Fruit fly (Drosophila melanogaster): ENCODE results near the gene Nrg.

Nrg gene

dm6 chrX:8517121-8518024 lies at the start of gene Nrg (continued):
- TF ChIP-seq CG17385 (GFP tag; optimal IDR thresholded peaks at IDR 0.05) (peak; percentile 13), CG1792 (GFP tag; optimal IDR thresholded peaks at IDR 0.05) (no peak), CG30020 (tag; optimal IDR thresholded peaks at IDR 0.05) (peak; percentile 31), lab (GFP tag; optimal IDR thresholded peaks at IDR 0.05) (peak; percentile 67), grau (tag; optimal IDR thresholded peaks at IDR 0.05) (peak; percentile 47), rib (GFP tag; IDR thresholded peaks at IDR 0.05) (no peak), stwl (tag; optimal IDR thresholded peaks at IDR 0.05) (peak; percentile 88), CG31365 (tag; optimal IDR thresholded peaks at IDR 0.05) (no peak), CG11247 (GFP tag; IDR thresholded peaks at IDR 0.05) (no peak), tio (GFP tag; optimal IDR thresholded peaks at IDR 0.05) (no peak), PHDP (tag; optimal IDR thresholded peaks at IDR 0.05) (peak; percentile 9), CG34422 (GFP tag; IDR thresholded peaks at IDR 0.05) (peak; percentile 73; the same call in 2 of the 3 replicates), tgo (GFP tag; IDR thresholded peaks at IDR 0.05) (no peak), ERR (GFP tag; optimal IDR thresholded peaks at IDR 0.05) (no peak), CG18262 (tag; optimal IDR thresholded peaks at IDR 0.05) (no peak), CG15269 (tag; optimal IDR thresholded peaks at IDR 0.05) (peak; percentile 41), mam (GFP tag; optimal IDR thresholded peaks at IDR 0.05) (no peak), Asciz (GFP tag; optimal IDR thresholded peaks at IDR 0.05) (no peak), CG32772 (GFP tag; IDR thresholded peaks at IDR 0.05) (no peak), twi (tag; optimal IDR thresholded peaks at IDR 0.05) (no peak), CG17186 (GFP tag; optimal IDR thresholded peaks at IDR 0.05) (peak; percentile 73), CG16813 (GFP tag; IDR thresholded peaks at IDR 0.05; ENCODE audit: partially characterized antibody) (peak; percentile 99), Aef1 (GFP tag; IDR thresholded peaks at IDR 0.05) (no peak), CG18476 (GFP tag; optimal IDR thresholded peaks at IDR 0.05) (no peak), C15 (GFP tag; IDR thresholded peaks at IDR 0.05) (no peak), CG10267 (tag; optimal IDR thresholded peaks at IDR 0.05) (peak; percentile 78), lbe (GFP tag; optimal IDR thresholded peaks at IDR 0.05) (peak; percentile 37), pros (GFP tag; optimal IDR thresholded peaks at IDR 0.05) (no peak), Drgx (GFP tag; IDR thresholded peaks at IDR 0.05) (no peak), da (GFP tag; optimal IDR thresholded peaks at IDR 0.05) (no peak), Rfx (GFP tag; IDR thresholded peaks at IDR 0.05) (peak; percentile 50; the same call in 1 of the 2 replicates), CG7928 (GFP tag; optimal IDR thresholded peaks at IDR 0.05) (peak; percentile 87), CG33557 (GFP tag; optimal IDR thresholded peaks at IDR 0.05) (no peak), Blimp-1 (GFP tag; optimal IDR thresholded peaks at IDR 0.05) (no peak), CG2875 (GFP tag; optimal IDR thresholded peaks at IDR 0.05) (peak; percentile 36), gem (tag; optimal IDR thresholded peaks at IDR 0.05) (no peak), abd-A (tag; optimal IDR thresholded peaks at IDR 0.05) (peak; percentile 84), CoRest (tag; optimal IDR thresholded peaks at IDR 0.05) (peak; percentile 34), Ssrp (tag; optimal IDR thresholded peaks at IDR 0.05) (no peak), ap (GFP tag; IDR thresholded peaks at IDR 0.05) (no peak), CG12104 (GFP tag; optimal IDR thresholded peaks at IDR 0.05) (no peak), aop (GFP tag; IDR thresholded peaks at IDR 0.05) (peak; percentile 48; the same call in 1 of the 2 replicates), slp2 (GFP tag; optimal IDR thresholded peaks at IDR 0.05) (no peak), wek (GFP tag; optimal IDR thresholded peaks at IDR 0.05) (peak; percentile 27)
